Fruit fly (Drosophila melanogaster) whole organism, embryonic: Measurements from ENCODE around the gene CG10943.

Experiments
- Abd-B ChIP-seq: fragments of 200-800 bp; sonication (Bioruptor generic); optimal IDR thresholded peaks from 2 replicates; lab custom pipeline; 2018; ENCODE audit warnings: missing biosample characterization, mild to moderate bottlenecking, missing genetic modification characterization, moderate library complexity
- CG12769 ChIP-seq: fragments of 200-800 bp; sonication (Bioruptor generic); optimal IDR thresholded peaks from 2 replicates; lab custom pipeline; 2019; ENCODE audit warnings: missing biosample characterization, mild to moderate bottlenecking, missing genetic modification characterization, moderate library complexity
- CG15479 ChIP-seq: fragments of 200-800 bp; sonication (Bioruptor generic); optimal IDR thresholded peaks from 3 replicates; lab custom pipeline; 2019; ENCODE audit warnings: missing biosample characterization, mild to moderate bottlenecking, missing genetic modification characterization, moderate library complexity
- CG2678 ChIP-seq: fragments of 200-800 bp; sonication (Bioruptor generic); optimal IDR thresholded peaks from 3 replicates; lab custom pipeline; 2019; ENCODE audit warnings: missing biosample characterization, mild to moderate bottlenecking, missing genetic modification characterization, moderate library complexity
- CG33557 ChIP-seq: fragments of 200-800 bp; sonication (Bioruptor generic); optimal IDR thresholded peaks from 2 replicates; lab custom pipeline; 2019; ENCODE audit warnings: missing biosample characterization, mild to moderate bottlenecking, missing genetic modification characterization, moderate library complexity
- CG3407 ChIP-seq: fragments of 200-800 bp; sonication (Bioruptor generic); optimal IDR thresholded peaks from 2 replicates; lab custom pipeline; 2018; ENCODE audit warnings: missing biosample characterization, mild to moderate bottlenecking, missing genetic modification characterization
- CG34376 ChIP-seq: fragments of 200-800 bp; sonication (Bioruptor generic); optimal IDR thresholded peaks from 2 replicates; lab custom pipeline; 2018; ENCODE audit warnings: missing biosample characterization, mild to moderate bottlenecking, missing genetic modification characterization
- CG5953 ChIP-seq: fragments of 200-800 bp; sonication (Bioruptor generic); IDR thresholded peaks from 2 replicates; pipeline ENCODE4 v1.3.6; 2022; ENCODE audit warnings: missing biosample characterization, missing genetic modification characterization
- CG6813 ChIP-seq: fragments of 200-800 bp; sonication (Bioruptor generic); optimal IDR thresholded peaks from 2 replicates; lab custom pipeline; 2017; ENCODE audit warnings: missing biosample characterization, missing genetic modification characterization, mild to moderate bottlenecking, moderate library complexity, missing genetic modification reagents
- CG6854 ChIP-seq: fragments of 200-800 bp; sonication (Bioruptor generic); optimal IDR thresholded peaks from 3 replicates; lab custom pipeline; 2017; ENCODE audit warnings: missing biosample characterization, mild to moderate bottlenecking, missing genetic modification characterization
- CG7963 ChIP-seq: fragments of 200-800 bp; sonication (Bioruptor generic); IDR thresholded peaks from 3 replicates; pipeline ENCODE4 v1.3.6; 2022; ENCODE audit warnings: missing biosample characterization, missing genetic modification characterization; ENCODE audit not compliant: partially characterized antibody
- CG7987 ChIP-seq: fragments of 200-800 bp; sonication (Bioruptor generic); optimal IDR thresholded peaks from 2 replicates; lab custom pipeline; 2018; ENCODE audit warnings: missing biosample characterization, mild to moderate bottlenecking, missing genetic modification characterization, moderate library complexity
- CTCF ChIP-seq: fragments of 200-800 bp; sonication (Bioruptor generic); optimal IDR thresholded peaks from 2 replicates; lab custom pipeline; 2017; ENCODE audit warnings: missing biosample characterization, mild to moderate bottlenecking, missing genetic modification characterization, moderate library complexity
- D19A ChIP-seq: fragments of 200-800 bp; optimal IDR thresholded peaks from 3 replicates; lab custom pipeline; 2019; ENCODE audit warnings: missing biosample characterization, mild to moderate bottlenecking, missing genetic modification characterization, moderate library complexity
- D19B ChIP-seq: fragments of 200-800 bp; sonication (Bioruptor generic); optimal IDR thresholded peaks from 2 replicates; lab custom pipeline; 2017; ENCODE audit warnings: missing biosample characterization, mild to moderate bottlenecking, missing genetic modification characterization
- Ets65A ChIP-seq: fragments of 200-800 bp; sonication (Bioruptor generic); peaks from one replicate; lab custom pipeline; 2016; ENCODE audit warnings: missing biosample characterization, missing genetic modification characterization
- Hr78 ChIP-seq, 2 experiments: fragments of 200-800 bp in 1 of 2; fragments of >200 bp in 1 of 2; sonication (Bioruptor generic) in 1 of 2; optimal IDR thresholded peaks; 2 replicates each; lab custom pipeline; 2017 to 2019; ENCODE audit warnings: missing biosample characterization in 2 of 2, missing genetic modification characterization in 2 of 2, mild to moderate bottlenecking in 1 of 2, moderate library complexity in 1 of 2
- Med ChIP-seq: fragments of 200-800 bp; sonication (Bioruptor generic); peaks from one replicate; lab custom pipeline; 2016; ENCODE audit warnings: missing biosample characterization, missing genetic modification characterization, mild to moderate bottlenecking, inconsistent platforms, moderate library complexity
- Pdp1 ChIP-seq, 2 experiments: fragments of 200-800 bp; sonication (Bioruptor generic); optimal IDR thresholded peaks; 3 replicates each; lab custom pipeline; 2016; ENCODE audit warnings: missing biosample characterization in 2 of 2, missing genetic modification characterization in 2 of 2, mild to moderate bottlenecking in 1 of 2, moderate library complexity in 1 of 2
- Sox100B ChIP-seq: fragments of 200-800 bp; sonication (Bioruptor generic); optimal IDR thresholded peaks from 3 replicates; lab custom pipeline; 2018; ENCODE audit warnings: missing biosample characterization, mild to moderate bottlenecking, missing genetic modification characterization
- ap ChIP-seq: fragments of 200-800 bp; sonication (Bioruptor generic); IDR thresholded peaks from 2 replicates; pipeline ENCODE4 v1.3.6; 2022; ENCODE audit warnings: missing biosample characterization, missing genetic modification characterization
- ash1 ChIP-seq: fragments of 200-800 bp; sonication (Bioruptor generic); optimal IDR thresholded peaks from 2 replicates; lab custom pipeline; 2018; ENCODE audit warnings: missing biosample characterization, mild to moderate bottlenecking, missing genetic modification characterization
- crol ChIP-seq: fragments of 200-800 bp; sonication (Bioruptor generic); IDR thresholded peaks from 2 replicates; pipeline ENCODE4 v1.3.6; 2022; ENCODE audit warnings: missing biosample characterization, missing genetic modification characterization
- dan ChIP-seq: fragments of 200-800 bp; sonication (Bioruptor generic); IDR thresholded peaks from 2 replicates; pipeline ENCODE4 v1.3.6; 2022; ENCODE audit warnings: missing biosample characterization, missing genetic modification characterization
- dimm ChIP-seq: fragments of 200-800 bp; sonication (Bioruptor generic); IDR thresholded peaks from 2 replicates; pipeline ENCODE4 v1.3.6; 2022; ENCODE audit warnings: missing biosample characterization, missing genetic modification characterization
- dmrt11E ChIP-seq: fragments of 200-800 bp; sonication (Bioruptor generic); optimal IDR thresholded peaks from 3 replicates; lab custom pipeline; 2018; ENCODE audit warnings: missing biosample characterization, mild to moderate bottlenecking, missing genetic modification characterization, moderate library complexity
- exex ChIP-seq: fragments of 200-800 bp; sonication (Bioruptor generic); optimal IDR thresholded peaks from 4 replicates; lab custom pipeline; 2018; ENCODE audit warnings: missing biosample characterization, mild to moderate bottlenecking, missing genetic modification characterization, moderate library complexity
- fd64A ChIP-seq: fragments of 200-800 bp; sonication (Bioruptor generic); optimal IDR thresholded peaks from 3 replicates; lab custom pipeline; 2018; ENCODE audit warnings: missing biosample characterization, mild to moderate bottlenecking, missing genetic modification characterization
- her ChIP-seq: fragments of 200-800 bp; sonication (Bioruptor generic); optimal IDR thresholded peaks from 2 replicates; lab custom pipeline; 2016; ENCODE audit warnings: missing biosample characterization, missing genetic modification characterization
- inv ChIP-seq: fragments of 200-800 bp; sonication (Bioruptor generic); IDR thresholded peaks from 2 replicates; pipeline ENCODE4 v1.3.6; 2022; ENCODE audit warnings: missing biosample characterization, missing genetic modification characterization; ENCODE audit not compliant: partially characterized antibody
- onecut ChIP-seq: fragments of 200-800 bp; sonication (Bioruptor generic); IDR thresholded peaks from 2 replicates; pipeline ENCODE4 v1.3.6; 2022; ENCODE audit warnings: missing biosample characterization, missing genetic modification characterization
- org-1 ChIP-seq: fragments of 200-800 bp; sonication (Bioruptor generic); optimal IDR thresholded peaks from 2 replicates; lab custom pipeline; 2017; ENCODE audit warnings: missing biosample characterization, missing genetic modification characterization
- sc ChIP-seq, 3 experiments: fragments of >200 bp in 2 of 3; fragments of 200-800 bp in 1 of 3; sonication (Bioruptor generic) in 1 of 3; optimal IDR thresholded peaks; 2 replicates in 2 of 3; 3 replicates in 1 of 3; lab custom pipeline; 2017; ENCODE audit warnings: mild to moderate bottlenecking in 1 of 3, missing biosample characterization in 1 of 3, missing genetic modification characterization in 1 of 3, missing genetic modification reagents in 1 of 3
- scrt ChIP-seq: fragments of 200-800 bp; sonication (Bioruptor generic); optimal IDR thresholded peaks from 2 replicates; lab custom pipeline; 2018; ENCODE audit warnings: missing biosample characterization, mild to moderate bottlenecking, missing genetic modification characterization, moderate library complexity
- sd ChIP-seq: fragments of 200-800 bp; sonication (Bioruptor generic); optimal IDR thresholded peaks from 3 replicates; lab custom pipeline; 2018; ENCODE audit warnings: missing biosample characterization, mild to moderate bottlenecking, missing genetic modification characterization, moderate library complexity
- sens ChIP-seq: fragments of 200-800 bp; sonication (Bioruptor generic); peaks from one replicate; lab custom pipeline; 2016; ENCODE audit warnings: missing biosample characterization, missing genetic modification characterization
- sug ChIP-seq: fragments of 200-800 bp; optimal IDR thresholded peaks from 2 replicates; lab custom pipeline; 2019; ENCODE audit warnings: missing biosample characterization, mild to moderate bottlenecking, missing genetic modification characterization, moderate library complexity
- tll ChIP-seq, 2 experiments: fragments of 200-800 bp in 1 of 2; fragments of >200 bp in 1 of 2; sonication (Bioruptor generic) in 1 of 2; optimal IDR thresholded peaks; 2 replicates each; lab custom pipeline; 2017 to 2019; ENCODE audit warnings: missing biosample characterization in 2 of 2, missing genetic modification characterization in 2 of 2, mild to moderate bottlenecking in 1 of 2, moderate library complexity in 1 of 2
- toy ChIP-seq: fragments of 200-800 bp; sonication (Bioruptor generic); IDR thresholded peaks from 2 replicates; pipeline ENCODE4 v1.3.6; 2022; ENCODE audit warnings: missing biosample characterization, missing genetic modification characterization
- zen2 ChIP-seq: fragments of 200-800 bp; sonication (Bioruptor generic); IDR thresholded peaks from 3 replicates; pipeline ENCODE4 v1.3.6; 2022; ENCODE audit warnings: missing biosample characterization, missing genetic modification characterization; ENCODE audit not compliant: partially characterized antibody
- zfh1 ChIP-seq: fragments of 200-800 bp; sonication (Bioruptor generic); IDR thresholded peaks from 3 replicates; pipeline ENCODE4 v1.3.6; 2022; ENCODE audit warnings: missing biosample characterization, missing genetic modification characterization

CG10943 gene

dm6 chr3L:12841459-12841858, 21.3 kb downstream of the CG10943 start (continued):
- TF ChIP-seq fd64A (GFP tag; lab: Kevin White, UChicago): no peak
- no peak for TF ChIP-seq zen2 (GFP tag; lab: Robert Waterston, UW)
- no peak for TF ChIP-seq toy (GFP tag; lab: Robert Waterston, UW)
- TF ChIP-seq inv (GFP tag; lab: Robert Waterston, UW): no peak
- TF ChIP-seq ap (GFP tag; lab: Robert Waterston, UW): no peak
- no peak for TF ChIP-seq tll (GFP tag; optimal IDR thresholded peaks at IDR 0.05; lab: Kevin White, UChicago)
- no peak for TF ChIP-seq her
- TF ChIP-seq Abd-B (GFP tag; lab: Kevin White, UChicago): no peak
- TF ChIP-seq onecut (GFP tag; lab: Robert Waterston, UW): no peak
- TF ChIP-seq CG7987 (GFP tag; lab: Kevin White, UChicago): peak; percentile 53
- no peak for TF ChIP-seq org-1 (GFP tag; lab: Kevin White, UChicago)
- TF ChIP-seq sc (optimal IDR thresholded peaks at IDR 0.05; lab: Kevin White, UChicago): no peak
- TF ChIP-seq sc (GFP tag; optimal IDR thresholded peaks at IDR 0.05; lab: Kevin White, UChicago): peak; percentile 22
- TF ChIP-seq, all 482 proteins: peak for 16

- TF ChIP-seq CG12769 (tag; lab: Kevin White, UChicago): peak; percentile 21
- TF ChIP-seq dimm (GFP tag; lab: Robert Waterston, UW): no peak
- TF ChIP-seq dan: no peak
- TF ChIP-seq sd (tag; lab: Kevin White, UChicago): peak; percentile 95
- no peak for TF ChIP-seq org-1 (GFP tag; lab: Kevin White, UChicago)
- peak in 1 of 2 experiments; percentile 59 for TF ChIP-seq Pdp1 (GFP tag; optimal IDR thresholded peaks at IDR 0.05; lab: Kevin White, UChicago)
- peak; percentile 26 for TF ChIP-seq sens (GFP tag; lab: Kevin White, UChicago)
These were observed 22.8 kb downstream of the CG10943 start for dm6 chr3L:12839882-12840281.

dm6 chr3L:12837196-12837720, 25.5 kb downstream of the CG10943 start:
- TF ChIP-seq CTCF (GFP tag; lab: Kevin White, UChicago): peak; percentile 19
- peak; percentile 56 for TF ChIP-seq sug
- no peak for TF ChIP-seq ash1 (GFP tag; lab: Kevin White, UChicago)
- TF ChIP-seq Med (GFP tag; lab: Kevin White, UChicago): peak; percentile 1
- TF ChIP-seq CG34376: peak; percentile 82
- TF ChIP-seq Ets65A (GFP tag; lab: Kevin White, UChicago): peak; percentile 52
- peak in 1 of 2 experiments; percentile 66 for TF ChIP-seq Pdp1 (GFP tag; optimal IDR thresholded peaks at IDR 0.05; lab: Kevin White, UChicago)
- TF ChIP-seq sens (GFP tag; lab: Kevin White, UChicago): peak; percentile 16
- peak; percentile 77 for TF ChIP-seq exex (tag; lab: Kevin White, UChicago)
- TF ChIP-seq ap (GFP tag; lab: Robert Waterston, UW): no peak

dm6 chr3L:12835511-12836479, 26.9 kb downstream of the CG10943 start:
- TF ChIP-seq CG15479 (GFP tag; lab: Kevin White, UChicago) (no peak), CG5953 (GFP tag; lab: Robert Waterston, UW) (no peak), CG6813 (GFP tag; lab: Kevin White, UChicago) (peak; percentile 31), scrt (GFP tag; lab: Kevin White, UChicago) (peak; percentile 10), D19B (GFP tag; lab: Kevin White, UChicago) (no peak), CG2678 (tag; lab: Kevin White, UChicago) (peak; percentile 12), D19A (tag; lab: Kevin White, UChicago) (peak; percentile 14), CG33557 (GFP tag; lab: Kevin White, UChicago) (peak; percentile 45), Hr78 (GFP tag; optimal IDR thresholded peaks at IDR 0.05; lab: Kevin White, UChicago) (peak in 1 of 2 experiments; percentile 17), CG3407 (GFP tag; lab: Kevin White, UChicago) (peak; percentile 4), dmrt11E (tag; lab: Kevin White, UChicago) (no peak), Sox100B (GFP tag; lab: Kevin White, UChicago) (no peak), crol (GFP tag; lab: Robert Waterston, UW) (no peak), zfh1 (no peak), CG7963 (GFP tag; lab: Robert Waterston, UW) (no peak), CG6854 (GFP tag; lab: Kevin White, UChicago) (peak; percentile 53)
